Worm (Caenorhabditis elegans) whole organism, L4/young adult: ENCODE measurements around the gene Y102E9.5.

Experiments
- W03F9.2 ChIP-seq: fragments of 150-350 bp; optimal IDR thresholded peaks from 2 replicates; lab custom pipeline; 2014; ENCODE audit warnings: missing biosample characterization, missing genetic modification characterization
- dao-5 ChIP-seq: sonication (generic microtip); optimal IDR thresholded peaks from 2 replicates; lab custom pipeline; 2016; ENCODE audit warnings: missing genotype, missing genetic modification characterization, moderate library complexity, missing compliant biosample characterization
- him-1 ChIP-seq: sonication (generic microtip); optimal IDR thresholded peaks from 2 replicates; lab custom pipeline; 2016; ENCODE audit warnings: missing genotype, missing genetic modification reagents, missing genetic modification characterization, missing compliant biosample characterization

The Y102E9.5 gene

ce11 chrIII:6730185-6730850 lies at the start of gene Y102E9.5, which contains the start of gene odr-4:
Gene Y102E9.5, minus strand, starts transcription at chrIII:6730285.
Gene odr-4, plus strand, starts transcription at chrIII:6730800.
- TF ChIP-seq dao-5 (tag; lab: Kevin White, UChicago): no peak
- no peak for TF ChIP-seq W03F9.2 (tag; lab: Kevin White, UChicago)
- TF ChIP-seq him-1 (tag; lab: Kevin White, UChicago): no peak

ce11 chrIII:6756769-6757168 lies 26.7 kb upstream of the Y102E9.5 start:
- no peak for TF ChIP-seq dao-5 (tag; lab: Kevin White, UChicago)
- no peak for TF ChIP-seq W03F9.2 (tag; lab: Kevin White, UChicago)
- no peak for TF ChIP-seq him-1 (tag; lab: Kevin White, UChicago)

- TF ChIP-seq dao-5 (tag; lab: Kevin White, UChicago): no peak
- no peak for TF ChIP-seq W03F9.2 (tag; lab: Kevin White, UChicago)
- no peak for TF ChIP-seq him-1 (tag; lab: Kevin White, UChicago)
These were observed 22.5 kb upstream of the Y102E9.5 start for ce11 chrIII:6752612-6753011.

ce11 chrIII:6746668-6747067 lies 16.6 kb upstream of the Y102E9.5 start:
- TF ChIP-seq him-1 (tag; lab: Kevin White, UChicago): no peak
- TF ChIP-seq dao-5 (tag; lab: Kevin White, UChicago): no peak
- TF ChIP-seq W03F9.2 (tag; lab: Kevin White, UChicago): no peak

- no peak for TF ChIP-seq dao-5 (tag; lab: Kevin White, UChicago)
- TF ChIP-seq him-1 (tag; lab: Kevin White, UChicago): no peak
- TF ChIP-seq W03F9.2 (tag; lab: Kevin White, UChicago): no peak
These were observed 15.9 kb upstream of the Y102E9.5 start, which contains the start of gene dig-1 for ce11 chrIII:6746008-6746407. Gene dig-1, plus strand, starts transcription at chrIII:6746308.

ce11 chrIII:6742597-6742996 lies 12.5 kb upstream of the Y102E9.5 start:
- TF ChIP-seq dao-5 (tag; lab: Kevin White, UChicago): no peak
- TF ChIP-seq W03F9.2 (tag; lab: Kevin White, UChicago): no peak
- TF ChIP-seq him-1 (tag; lab: Kevin White, UChicago): no peak

ce11 chrIII:6740072-6740471 lies 10.0 kb upstream of the Y102E9.5 start:
- TF ChIP-seq dao-5 (tag; lab: Kevin White, UChicago) (no peak), W03F9.2 (tag; lab: Kevin White, UChicago) (no peak), him-1 (tag; lab: Kevin White, UChicago) (no peak)

- TF ChIP-seq dao-5 (tag; lab: Kevin White, UChicago): no peak
- no peak for TF ChIP-seq W03F9.2 (tag; lab: Kevin White, UChicago)
- no peak for TF ChIP-seq him-1 (tag; lab: Kevin White, UChicago)
These were observed 6.9 kb upstream of the Y102E9.5 start, which contains the start of gene K07E12.2 for ce11 chrIII:6736971-6737370. Gene K07E12.2, plus strand, starts transcription at chrIII:6737271.

- TF ChIP-seq W03F9.2 (tag; lab: Kevin White, UChicago) (no peak), him-1 (tag; lab: Kevin White, UChicago) (no peak), dao-5 (tag; lab: Kevin White, UChicago) (no peak)
These were observed 6.5 kb upstream of the Y102E9.5 start, which contains the start of gene Y102E9.6 for ce11 chrIII:6736566-6736965. Gene Y102E9.6, minus strand, starts transcription at chrIII:6736666.

ce11 chrIII:6734420-6734819 lies 4.3 kb upstream of the Y102E9.5 start, which contains the start of gene Y102E9.3:
Gene Y102E9.3, minus strand, starts transcription at chrIII:6734520.
- TF ChIP-seq dao-5 (tag; lab: Kevin White, UChicago): no peak
- TF ChIP-seq him-1 (tag; lab: Kevin White, UChicago): no peak
- TF ChIP-seq W03F9.2 (tag; lab: Kevin White, UChicago): no peak

ce11 chrIII:6731285-6731684 lies 1.2 kb upstream of the Y102E9.5 start:
- TF ChIP-seq him-1 (tag; lab: Kevin White, UChicago) (no peak), W03F9.2 (tag; lab: Kevin White, UChicago) (no peak), dao-5 (tag; lab: Kevin White, UChicago) (no peak)

- TF ChIP-seq dao-5 (tag; lab: Kevin White, UChicago) (no peak), him-1 (tag; lab: Kevin White, UChicago) (no peak), W03F9.2 (tag; lab: Kevin White, UChicago) (no peak)
These were observed 4.6 kb downstream of the Y102E9.5 start, which contains the start of gene wdr-4 for ce11 chrIII:6725489-6725888. Gene wdr-4, plus strand, starts transcription at chrIII:6725789.

ce11 chrIII:6723089-6723488 lies 7.0 kb downstream of the Y102E9.5 start, which contains the start of gene F37A4.1:
Gene F37A4.1, plus strand, starts transcription at chrIII:6723389.
- TF ChIP-seq W03F9.2 (tag; lab: Kevin White, UChicago) (no peak), him-1 (tag; lab: Kevin White, UChicago) (no peak), dao-5 (tag; lab: Kevin White, UChicago) (no peak)
